Worm (Caenorhabditis elegans) whole organism, L4 larva: ENCODE measurements around the gene uda-1.

Source experiments
- F10B5.3 ChIP-seq: sonication (generic microtip); optimal IDR thresholded peaks from 2 replicates; lab custom pipeline; 2016; ENCODE audit warnings: mild to moderate bottlenecking, missing genetic modification characterization, missing compliant biosample characterization
- F44E2.7 ChIP-seq: fragments of 200-800 bp; sonication (Bioruptor generic); IDR thresholded peaks from 2 replicates; pipeline ENCODE4 v2.1.2; 2022; ENCODE audit warnings: missing genetic modification characterization, missing compliant biosample characterization
- T26A8.4 ChIP-seq: fragments of 200-800 bp; sonication (Bioruptor generic); IDR thresholded peaks from 2 replicates; pipeline ENCODE4 v1.3.6; 2022; ENCODE audit warnings: missing genetic modification characterization, missing compliant biosample characterization
- Y5F2A.4 ChIP-seq: fragments of 200-800 bp; sonication (Bioruptor generic); optimal IDR thresholded peaks from 2 replicates; lab custom pipeline; 2018; ENCODE audit warnings: mild to moderate bottlenecking, missing genetic modification characterization, missing compliant biosample characterization
- Y75B8A.6 ChIP-seq: fragments of 200-800 bp; sonication (Bioruptor generic); IDR thresholded peaks from 2 replicates; pipeline ENCODE4 v1.3.6; 2022; ENCODE audit warnings: missing genetic modification reagents, missing genetic modification characterization, missing compliant biosample characterization
- ama-1 ChIP-seq: fragments of 150-350 bp; optimal IDR thresholded peaks from 2 replicates; lab custom pipeline; 2014; ENCODE audit warnings: inconsistent platforms, mixed read lengths
- arid-1 ChIP-seq: fragments of 200-800 bp; sonication (Bioruptor generic); conservative IDR thresholded peaks from 2 replicates; pipeline ENCODE4 v1.3.6; 2022; ENCODE audit warnings: missing genetic modification reagents, missing genetic modification characterization, missing compliant biosample characterization
- ceh-20 ChIP-seq: fragments of 200-800 bp; sonication (Bioruptor generic); IDR thresholded peaks from 2 replicates; pipeline ENCODE4 v1.3.6; 2022; ENCODE audit warnings: missing genetic modification reagents, missing genetic modification characterization, missing compliant biosample characterization
- ceh-62 ChIP-seq: sonication (generic microtip); optimal IDR thresholded peaks from 2 replicates; lab custom pipeline; 2017; ENCODE audit warnings: missing biosample characterization, missing genetic modification characterization
- ceh-82 ChIP-seq: sonication (generic microtip); optimal IDR thresholded peaks from 2 replicates; lab custom pipeline; 2017; ENCODE audit warnings: missing biosample characterization, missing genetic modification characterization
- cey-2 ChIP-seq: sonication (generic microtip); optimal IDR thresholded peaks from 3 replicates; lab custom pipeline; 2017; ENCODE audit warnings: missing genetic modification characterization, mild to moderate bottlenecking, missing compliant biosample characterization, antibody characterized with exemption, borderline replicate concordance; ENCODE audit not compliant: insufficient read depth
- daf-12 ChIP-seq: fragments of 150-350 bp; optimal IDR thresholded peaks from 2 replicates; lab custom pipeline; 2014; ENCODE audit warnings: missing biosample characterization, missing genetic modification reagents, missing genetic modification characterization
- daf-16 ChIP-seq, 3 experiments: sonication (generic microtip); optimal IDR thresholded peaks; 2 replicates each; lab custom pipeline; 2016 to 2017; ENCODE audit warnings: missing genetic modification characterization in 3 of 3, missing genetic modification reagents in 3 of 3, mild to moderate bottlenecking in 2 of 3, missing compliant biosample characterization in 2 of 3, missing biosample characterization in 1 of 3, moderate library complexity in 1 of 3
- dmd-6 ChIP-seq: fragments of 200-800 bp; sonication (Bioruptor generic); IDR thresholded peaks from 2 replicates; pipeline ENCODE4 v1.3.6; 2022; ENCODE audit warnings: missing genetic modification reagents, missing genetic modification characterization, missing compliant biosample characterization
- dmd-8 ChIP-seq: fragments of 200-800 bp; sonication (Bioruptor generic); IDR thresholded peaks from 2 replicates; pipeline ENCODE4 v1.3.6; 2022; ENCODE audit warnings: missing genetic modification characterization, missing compliant biosample characterization
- dmd-9 ChIP-seq: fragments of 200-800 bp; sonication (Bioruptor generic); IDR thresholded peaks from 2 replicates; pipeline ENCODE4 v1.3.6; 2022; ENCODE audit warnings: missing genetic modification reagents, missing genetic modification characterization, missing compliant biosample characterization
- duxl-1 ChIP-seq: sonication (generic microtip); optimal IDR thresholded peaks from 2 replicates; lab custom pipeline; 2016; ENCODE audit warnings: mild to moderate bottlenecking, missing genetic modification characterization, moderate library complexity, missing compliant biosample characterization; ENCODE audit not compliant: poor library complexity
- dve-1 ChIP-seq: sonication (generic microtip); optimal IDR thresholded peaks from 2 replicates; lab custom pipeline; 2017; ENCODE audit warnings: antibody characterized with exemption, mild to moderate bottlenecking, missing genetic modification characterization, missing compliant biosample characterization; ENCODE audit not compliant: insufficient read depth
- gei-8 ChIP-seq: fragments of 200-800 bp; sonication (Bioruptor generic); optimal IDR thresholded peaks from 2 replicates; lab custom pipeline; 2018; ENCODE audit warnings: mild to moderate bottlenecking, missing genetic modification characterization, missing compliant biosample characterization
- hif-1 ChIP-seq, 2 experiments: sonication (generic microtip); optimal IDR thresholded peaks; 2 replicates each; lab custom pipeline; 2016 to 2017; ENCODE audit warnings: missing compliant biosample characterization in 2 of 2, missing genetic modification characterization in 2 of 2, missing genetic modification reagents in 2 of 2, missing genotype in 2 of 2, mild to moderate bottlenecking in 1 of 2
- hlh-11 ChIP-seq: fragments of 200-800 bp; sonication (Bioruptor generic); optimal IDR thresholded peaks from 2 replicates; lab custom pipeline; 2018; ENCODE audit warnings: mild to moderate bottlenecking, missing genetic modification characterization, missing compliant biosample characterization
- hlh-30 ChIP-seq: sonication (generic microtip); optimal IDR thresholded peaks from 2 replicates; lab custom pipeline; 2017; ENCODE audit warnings: antibody characterized with exemption, mild to moderate bottlenecking, missing genetic modification characterization, missing compliant biosample characterization; ENCODE audit not compliant: insufficient read depth
- jun-1 ChIP-seq: fragments of 150-350 bp; optimal IDR thresholded peaks from 2 replicates; lab custom pipeline; 2014; ENCODE audit warnings: missing biosample characterization, missing genetic modification reagents, missing genetic modification characterization
- lin-39 ChIP-seq: fragments of 150-350 bp; optimal IDR thresholded peaks from 2 replicates; lab custom pipeline; 2014; ENCODE audit warnings: missing biosample characterization, missing genetic modification reagents, missing genetic modification characterization
- lsy-2 ChIP-seq, 2 experiments: fragments of 150-350 bp in 1 of 2; sonication (generic microtip) in 1 of 2; optimal IDR thresholded peaks; 2 replicates each; lab custom pipeline; 2014 to 2017; ENCODE audit warnings: missing biosample characterization in 2 of 2, missing genetic modification characterization in 2 of 2
- madf-5 ChIP-seq, 2 experiments: fragments of 200-800 bp; sonication (Bioruptor generic); IDR thresholded peaks; 2 replicates each; pipeline ENCODE4 v1.3.6; 2022; ENCODE audit warnings: missing compliant biosample characterization in 2 of 2, missing genetic modification characterization in 2 of 2
- madf-9 ChIP-seq: fragments of 200-800 bp; sonication (Bioruptor generic); conservative IDR thresholded peaks from 2 replicates; pipeline ENCODE4 v1.3.6; 2022; ENCODE audit warnings: missing genetic modification reagents, missing genetic modification characterization, missing compliant biosample characterization
- mdt-29 ChIP-seq: fragments of 200-800 bp; sonication (Bioruptor generic); IDR thresholded peaks from 2 replicates; pipeline ENCODE4 v1.3.6; 2022; ENCODE audit warnings: missing genetic modification reagents, missing genetic modification characterization, missing compliant biosample characterization
- mes-2 ChIP-seq: sonication (generic microtip); optimal IDR thresholded peaks from 2 replicates; lab custom pipeline; 2016; ENCODE audit warnings: missing genotype, mild to moderate bottlenecking, missing genetic modification characterization, missing compliant biosample characterization; ENCODE audit not compliant: poor library complexity, severe bottlenecking
- mxl-2 ChIP-seq: fragments of 200-800 bp; sonication (Bioruptor generic); conservative IDR thresholded peaks from 2 replicates; pipeline ENCODE4 v1.3.6; 2022; ENCODE audit warnings: missing genetic modification reagents, missing genetic modification characterization, missing compliant biosample characterization
- mxl-3 ChIP-seq: fragments of 200-800 bp; sonication (Bioruptor generic); optimal IDR thresholded peaks from 2 replicates; lab custom pipeline; 2018; ENCODE audit warnings: mild to moderate bottlenecking, missing genetic modification characterization, missing compliant biosample characterization
- nhr-11 ChIP-seq: fragments of 150-350 bp; optimal IDR thresholded peaks from 2 replicates; lab custom pipeline; 2014; ENCODE audit warnings: missing biosample characterization, missing genetic modification characterization
- nhr-237 ChIP-seq: sonication (generic microtip); optimal IDR thresholded peaks from 2 replicates; lab custom pipeline; 2017; ENCODE audit warnings: missing biosample characterization, missing genetic modification characterization
- nhr-25 ChIP-seq: sonication (generic microtip); optimal IDR thresholded peaks from 2 replicates; lab custom pipeline; 2017; ENCODE audit warnings: missing genetic modification characterization, mild to moderate bottlenecking, missing compliant biosample characterization, antibody characterized with exemption, moderate library complexity, borderline replicate concordance; ENCODE audit not compliant: insufficient read depth
- nhr-28 ChIP-seq: fragments of 150-350 bp; optimal IDR thresholded peaks from 2 replicates; lab custom pipeline; 2014; ENCODE audit warnings: missing biosample characterization, missing genetic modification characterization
- nhr-76 ChIP-seq: fragments of 150-350 bp; optimal IDR thresholded peaks from 2 replicates; lab custom pipeline; 2014; ENCODE audit warnings: missing biosample characterization, missing genetic modification characterization
- nhr-77 ChIP-seq: fragments of 150-350 bp; optimal IDR thresholded peaks from 2 replicates; lab custom pipeline; 2014; ENCODE audit warnings: missing biosample characterization, missing genetic modification characterization
- pha-4 ChIP-seq, 2 experiments: fragments of 150-350 bp in 1 of 2; fragments of 200-800 bp in 1 of 2; sonication (Bioruptor generic) in 1 of 2; IDR thresholded peaks in 1 of 2; optimal IDR thresholded peaks in 1 of 2; 2 replicates each; pipeline versions ENCODE4 v1.3.6 to Lab custom; 2014 to 2022; ENCODE audit warnings: missing genetic modification characterization in 2 of 2, missing genetic modification reagents in 2 of 2, missing biosample characterization in 1 of 2, missing compliant biosample characterization in 1 of 2
- rbr-2 ChIP-seq: sonication (generic microtip); optimal IDR thresholded peaks from 2 replicates; lab custom pipeline; 2016; ENCODE audit warnings: missing genotype, missing genetic modification characterization, missing compliant biosample characterization
- skn-1 ChIP-seq: fragments of 150-350 bp; optimal IDR thresholded peaks from 2 replicates; lab custom pipeline; 2014; ENCODE audit warnings: missing biosample characterization, missing genetic modification characterization
- snpc-1.2 ChIP-seq: fragments of 200-800 bp; sonication (Bioruptor generic); IDR thresholded peaks from 2 replicates; pipeline ENCODE4 v1.3.6; 2022; ENCODE audit warnings: missing genetic modification reagents, missing genetic modification characterization, missing compliant biosample characterization
- snpc-4 ChIP-seq: fragments of 150-350 bp; optimal IDR thresholded peaks from 2 replicates; lab custom pipeline; 2014; ENCODE audit warnings: missing biosample characterization, missing genetic modification characterization
- unc-130 ChIP-seq: sonication (generic microtip); optimal IDR thresholded peaks from 2 replicates; lab custom pipeline; 2016; ENCODE audit warnings: missing genetic modification reagents, missing genetic modification characterization, missing compliant biosample characterization
- unc-39 ChIP-seq: sonication (generic microtip); optimal IDR thresholded peaks from 2 replicates; lab custom pipeline; 2017; ENCODE audit warnings: missing biosample characterization, missing genetic modification characterization
- unc-62 ChIP-seq, 3 experiments: fragments of 150-350 bp in 1 of 3; sonication (generic microtip); optimal IDR thresholded peaks in 2 of 3; peaks in 1 of 3; 1 replicate in 1 of 3; 2 replicates in 2 of 3; lab custom pipeline; 2014 to 2017; ENCODE audit warnings: missing biosample characterization in 3 of 3, missing genetic modification characterization in 3 of 3, missing genetic modification reagents in 3 of 3, missing genotype in 1 of 3
- zfp-2 ChIP-seq: sonication (generic microtip); optimal IDR thresholded peaks from 2 replicates; lab custom pipeline; 2016; ENCODE audit warnings: mild to moderate bottlenecking, missing genetic modification characterization, missing compliant biosample characterization
- ztf-7 ChIP-seq: fragments of 150-350 bp; optimal IDR thresholded peaks from 2 replicates; lab custom pipeline; 2014; ENCODE audit warnings: missing biosample characterization, missing genetic modification characterization

Gene uda-1

DNA sequence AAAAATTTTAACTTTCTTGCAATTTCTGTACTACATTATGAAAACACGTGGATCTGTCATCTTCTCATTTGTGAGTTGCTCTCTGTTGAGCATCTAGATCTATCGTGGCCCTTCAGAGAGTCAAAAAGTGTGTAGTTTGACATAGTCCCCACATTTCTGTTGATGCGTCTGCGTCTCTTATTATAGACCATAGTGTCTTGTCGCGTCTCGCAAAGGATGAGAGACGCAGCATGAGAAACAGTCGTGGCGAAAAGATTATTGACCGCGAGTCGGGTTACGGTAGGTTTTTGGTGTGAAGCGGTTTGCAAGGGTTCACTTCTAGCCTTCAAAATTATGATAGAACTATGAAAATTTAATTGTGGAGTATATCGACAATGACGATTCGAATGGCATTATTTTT is 37.7 kb downstream of the uda-1 start (continued):
- TF ChIP-seq ztf-7 (tag; lab: Kevin White, UChicago) (no peak), snpc-4 (tag; lab: Kevin White, UChicago) (no peak), jun-1 (tag; lab: Kevin White, UChicago) (no peak), unc-130 (GFP tag; lab: Kevin White, UChicago) (no peak), gei-8 (GFP tag; lab: Kevin White, UChicago) (no peak), ama-1 (lab: Kevin White, UChicago) (no peak), ceh-82 (tag; lab: Kevin White, UChicago) (no peak), nhr-25 (tag; lab: Kevin White, UChicago) (no peak), Y75B8A.6 (GFP tag; lab: Robert Waterston, UW) (no peak), pha-4 (GFP tag; IDR thresholded peaks at IDR 0.05; lab: Robert Waterston, UW) (no peak), pha-4 (tag; optimal IDR thresholded peaks at IDR 0.05; lab: Kevin White, UChicago) (no peak), hif-1 (tag; optimal IDR thresholded peaks at IDR 0.05; lab: Kevin White, UChicago) (peak in 1 of 2 experiments; percentile 47), unc-39 (tag; lab: Kevin White, UChicago) (no peak), arid-1 (GFP tag; lab: Robert Waterston, UW) (peak; percentile 42; the same call in 1 of the 2 replicates), lin-39 (tag; lab: Kevin White, UChicago) (no peak), dmd-6 (GFP tag; lab: Robert Waterston, UW) (peak; percentile 61), T26A8.4 (peak; percentile 38; the same call in 1 of the 2 replicates), F44E2.7 (no peak), unc-62 (GFP tag; optimal IDR thresholded peaks at IDR 0.05 in 1 of 2; lab: Kevin White, UChicago) (peak in 1 of 2 experiments; percentile 97), unc-62 (tag; optimal IDR thresholded peaks at IDR 0.05; lab: Kevin White, UChicago) (no peak), mxl-2 (GFP tag; lab: Robert Waterston, UW) (no peak), hlh-11 (tag; lab: Kevin White, UChicago) (peak; percentile 66), madf-9 (GFP tag; lab: Robert Waterston, UW) (no peak), nhr-11 (peak; percentile 46), Y5F2A.4 (GFP tag; lab: Kevin White, UChicago) (no peak), nhr-28 (peak; percentile 49), nhr-76 (tag; lab: Kevin White, UChicago) (no peak)

DNA sequence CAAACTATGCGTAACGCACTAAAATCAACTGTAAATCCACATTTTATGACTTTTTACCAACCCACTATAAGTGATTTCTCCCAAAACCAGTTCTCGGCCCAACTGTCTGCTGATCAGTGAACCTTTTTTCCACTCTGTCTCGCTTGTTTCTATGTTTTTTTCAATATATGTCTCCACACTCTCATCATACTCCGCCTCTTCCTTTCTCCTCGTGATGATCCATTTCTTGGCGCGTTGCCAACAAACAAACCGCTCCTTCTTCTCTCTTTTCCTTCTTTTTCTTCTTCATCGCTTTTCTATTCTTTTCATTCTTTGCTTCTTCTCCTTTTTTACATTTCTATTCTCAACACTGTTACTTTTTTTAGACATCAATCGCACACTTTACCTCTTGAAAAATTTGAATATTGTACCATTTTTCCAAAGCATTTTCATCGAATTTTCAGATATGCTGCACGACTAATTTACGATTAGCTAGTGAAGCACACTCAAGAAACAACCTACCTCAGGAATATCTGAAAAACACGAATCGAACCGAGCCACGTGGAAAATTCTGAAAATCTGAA is 38.8 kb downstream of the uda-1 start, which contains the start of gene T06E8.8:
Gene T06E8.8 (plus strand): TSS at position 513 of the 563 bp plus-strand sequence.
- TF ChIP-seq zfp-2 (tag; lab: Kevin White, UChicago), result no peak
- TF ChIP-seq dmd-8 (GFP tag; lab: Robert Waterston, UW), result no peak
- TF ChIP-seq cey-2, result no peak
- peak; percentile 67 for TF ChIP-seq dve-1 (tag; lab: Kevin White, UChicago)
- no peak for TF ChIP-seq duxl-1
- TF ChIP-seq mxl-3, result peak; percentile 59
- TF ChIP-seq ceh-62, result no peak
- TF ChIP-seq rbr-2 (tag; lab: Kevin White, UChicago), result peak; percentile 39
- TF ChIP-seq daf-16 (GFP tag; optimal IDR thresholded peaks at IDR 0.05; lab: Kevin White, UChicago), result peak in 1 of 2 experiments; percentile 12
- TF ChIP-seq daf-16 (tag; optimal IDR thresholded peaks at IDR 0.05; lab: Kevin White, UChicago), result no peak
- TF ChIP-seq dmd-9 (GFP tag; lab: Robert Waterston, UW), result no peak
- peak; percentile 4 to 86 for TF ChIP-seq lsy-2 (tag; optimal IDR thresholded peaks at IDR 0.05; lab: Kevin White, UChicago)
- TF ChIP-seq nhr-28, result peak; percentile 69
- no peak for TF ChIP-seq nhr-77 (tag; lab: Kevin White, UChicago)
- no peak for TF ChIP-seq snpc-1.2 (GFP tag; lab: Robert Waterston, UW)
- no peak for TF ChIP-seq mdt-29
- TF ChIP-seq F10B5.3 (tag; lab: Kevin White, UChicago), result no peak
- no peak for TF ChIP-seq daf-12 (tag; lab: Kevin White, UChicago)
- TF ChIP-seq hlh-30 (tag; lab: Kevin White, UChicago), result peak; percentile 93
- peak; percentile 51 for TF ChIP-seq mes-2 (tag; lab: Kevin White, UChicago)
- peak; percentile 70 for TF ChIP-seq nhr-11
- TF ChIP-seq ceh-20 (GFP tag; lab: Robert Waterston, UW), result no peak
- no peak for TF ChIP-seq nhr-237
- TF ChIP-seq skn-1 (tag; lab: Kevin White, UChicago), result no peak
- no peak for TF ChIP-seq madf-5 (GFP tag; IDR thresholded peaks at IDR 0.05; lab: Robert Waterston, UW)
